Worm (Caenorhabditis elegans): ENCODE results near the gene F40G12.6.

ce11 chrV:14252025-14252424, 20.9 kb downstream of the F40G12.6 start, which contains the start of gene K02E11.5:
- TF ChIP-seq med-1 (GFP tag; optimal IDR thresholded peaks at IDR 0.05; ENCODE audit: insufficient read depth) (no peak), flt-1 (GFP tag; IDR thresholded peaks at IDR 0.05) (no peak), cog-1 (tag; optimal IDR thresholded peaks at IDR 0.05) (no peak), T22C8.4 (GFP tag; IDR thresholded peaks at IDR 0.05) (no peak)
